Worm (Caenorhabditis elegans) whole organism, L4 larva: Measurements from ENCODE around the gene Y27F2A.8.
"Not testable (repeated sequence)": the region's sequence is repeated elsewhere in the genome, so short reads cannot be mapped to it uniquely, and the experiment has no call there.

ENCODE experiments used
- mdl-1 ChIP-seq, 2 experiments: fragments of 150-350 bp in 1 of 2; sonication (generic microtip) in 1 of 2; optimal IDR thresholded peaks; 2 replicates each; lab custom pipeline; 2014 to 2017; ENCODE audit warnings: missing biosample characterization in 2 of 2, missing genetic modification characterization in 2 of 2
- snpc-1.2 ChIP-seq: fragments of 200-800 bp; sonication (Bioruptor generic); IDR thresholded peaks from 2 replicates; pipeline ENCODE4 v1.3.6; 2022; ENCODE audit warnings: missing genetic modification reagents, missing genetic modification characterization, missing compliant biosample characterization
- snpc-4 ChIP-seq: fragments of 150-350 bp; optimal IDR thresholded peaks from 2 replicates; lab custom pipeline; 2014; ENCODE audit warnings: missing biosample characterization, missing genetic modification characterization
- vab-7 ChIP-seq: fragments of 200-800 bp; sonication (Bioruptor generic); IDR thresholded peaks from 2 replicates; pipeline ENCODE4 v1.3.6; 2022; ENCODE audit warnings: missing genetic modification reagents, missing genetic modification characterization, missing compliant biosample characterization

- not testable (repeated sequence) for TF ChIP-seq snpc-4 (tag; lab: Kevin White, UChicago); snpc-1.2; vab-7 (GFP tag; lab: Robert Waterston, UW); mdl-1 (tag; optimal IDR thresholded peaks at IDR 0.05; lab: Kevin White, UChicago)
Observed at ce11 chrII:3183300-3183840, at the start of gene Y27F2A.8, which contains the start of gene Y27F2A.6.
